Fruit fly (Drosophila melanogaster): Measurements from ENCODE around the gene narya.

Gene narya

DNA sequence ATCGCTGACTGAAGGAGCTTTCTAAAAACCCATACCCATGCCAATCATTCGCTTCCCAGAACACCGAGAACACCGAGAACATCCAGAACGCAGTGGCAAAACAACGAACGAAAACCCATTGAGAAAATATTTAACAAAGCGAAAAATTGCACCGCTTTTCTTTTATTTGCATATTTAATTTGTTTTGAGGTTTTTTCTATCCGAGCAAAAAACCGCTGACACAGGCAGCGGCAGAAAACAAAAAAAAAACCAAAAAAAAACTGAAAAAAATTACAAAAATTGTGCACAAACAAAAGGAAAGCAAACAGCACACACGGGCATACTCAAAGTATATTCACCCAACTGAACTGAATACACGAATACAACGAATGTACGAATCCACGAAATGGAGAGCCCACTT lies 13.2 kb upstream of the narya start:
- TF ChIP-seq fd102C (GFP tag; optimal IDR thresholded peaks at IDR 0.05) (no peak), CG1792 (GFP tag; optimal IDR thresholded peaks at IDR 0.05) (no peak), Gsc (GFP tag; IDR thresholded peaks at IDR 0.05) (no peak), H15 (GFP tag; IDR thresholded peaks at IDR 0.05) (no peak)

dm6 chrX:19479134-19479533 lies 4.3 kb downstream of the narya start, which contains the start of gene CG32533:
Gene CG32533, minus strand, starts transcription at chrX:19479411.
- TF ChIP-seq Dref (GFP tag; IDR thresholded peaks at IDR 0.05) (peak; percentile 54), tna (GFP tag; IDR thresholded peaks at IDR 0.05; ENCODE audit: partially characterized antibody) (peak; percentile 32; the same call in 1 of the 2 replicates), Scr (GFP tag; IDR thresholded peaks at IDR 0.05; ENCODE audit: partially characterized antibody) (0 out of 2 replicates have a peak, but pooled peaks have one; percentile 8), CG6175 (GFP tag; IDR thresholded peaks at IDR 0.05) (no peak), ci (GFP tag; IDR thresholded peaks at IDR 0.05) (no peak), crp (GFP tag; optimal IDR thresholded peaks at IDR 0.05) (peak in 1 of 2 experiments; percentile 62), CG17385 (GFP tag; optimal IDR thresholded peaks at IDR 0.05) (no peak), Pdp1 (GFP tag; optimal IDR thresholded peaks at IDR 0.05) (peak in 1 of 2 experiments; percentile 43), MBD-R2 (GFP tag; IDR thresholded peaks at IDR 0.05) (peak; percentile 38; the same call in 1 of the 2 replicates), CG34224 (GFP tag; IDR thresholded peaks at IDR 0.05; ENCODE audit: partially characterized antibody) (0 out of 3 replicates have a peak, but pooled peaks have one; percentile 6), CG31365 (tag; optimal IDR thresholded peaks at IDR 0.05) (no peak), otp (GFP tag; IDR thresholded peaks at IDR 0.05) (no peak), mam (GFP tag; optimal IDR thresholded peaks at IDR 0.05) (no peak), CG8290 (GFP tag; optimal IDR thresholded peaks at IDR 0.05) (no peak), CG8290 (tag; optimal IDR thresholded peaks at IDR 0.05) (no peak), psq (GFP tag; optimal IDR thresholded peaks at IDR 0.05) (no peak), MESR4 (GFP tag; optimal IDR thresholded peaks at IDR 0.05) (peak; percentile 21), CG4854 (GFP tag; optimal IDR thresholded peaks at IDR 0.05) (no peak), bbx (GFP tag; IDR thresholded peaks at IDR 0.05; ENCODE audit: partially characterized antibody) (0 out of 2 replicates have a peak, but pooled peaks have one; percentile 13), ro (GFP tag; IDR thresholded peaks at IDR 0.05) (no peak), CG12219 (GFP tag; optimal IDR thresholded peaks at IDR 0.05) (no peak), repo (GFP tag; optimal IDR thresholded peaks at IDR 0.05) (no peak), Poxn (GFP tag; IDR thresholded peaks at IDR 0.05) (no peak), CTCF (GFP tag; optimal IDR thresholded peaks at IDR 0.05) (no peak), Fer2 (tag; optimal IDR thresholded peaks at IDR 0.05) (no peak), CG12391 (tag; optimal IDR thresholded peaks at IDR 0.05) (no peak), CG13287 (GFP tag; IDR thresholded peaks at IDR 0.05; ENCODE audit: partially characterized antibody) (peak; percentile 9; the same call in 1 of the 2 replicates), CG15011 (GFP tag; optimal IDR thresholded peaks at IDR 0.05) (no peak), dpn (GFP tag; optimal IDR thresholded peaks at IDR 0.05) (no peak), sug (tag; optimal IDR thresholded peaks at IDR 0.05) (no peak), CG33557 (GFP tag; optimal IDR thresholded peaks at IDR 0.05) (no peak), CG6791 (GFP tag; IDR thresholded peaks at IDR 0.05; ENCODE audit: partially characterized antibody) (no peak), CG4360 (GFP tag; IDR thresholded peaks at IDR 0.05) (no peak)

dm6 chrX:19479869-19480326 lies 5.0 kb downstream of the narya start, which contains the start of the genes Naa15-16 and mRpS14:
Gene Naa15-16, plus strand, starts transcription at chrX:19479984.
Gene mRpS14, minus strand, starts transcription at chrX:19480238.
- TF ChIP-seq knrl (GFP tag; IDR thresholded peaks at IDR 0.05; ENCODE audit: partially characterized antibody): 0 out of 3 replicates have a peak, but pooled peaks have one; percentile 19
- 0 out of 4 replicates have a peak, but pooled peaks have one; percentile 40 for TF ChIP-seq Dll (GFP tag; IDR thresholded peaks at IDR 0.05; ENCODE audit: partially characterized antibody)
- peak; percentile 75 for TF ChIP-seq HLH4C (GFP tag; IDR thresholded peaks at IDR 0.05; ENCODE audit: partially characterized antibody)
- peak; percentile 61; the same call in 2 of the 3 replicates for TF ChIP-seq CG6791 (GFP tag; IDR thresholded peaks at IDR 0.05; ENCODE audit: partially characterized antibody)
- peak; percentile 29; the same call in 1 of the 2 replicates for TF ChIP-seq hbn (GFP tag; IDR thresholded peaks at IDR 0.05; ENCODE audit: partially characterized antibody)
- peak; percentile 47; the same call in 2 of the 3 replicates for TF ChIP-seq CG16813 (GFP tag; IDR thresholded peaks at IDR 0.05; ENCODE audit: partially characterized antibody)
- TF ChIP-seq MBD-R2 (GFP tag; IDR thresholded peaks at IDR 0.05): peak; percentile 72
- peak; percentile 33 for TF ChIP-seq Ets97D (GFP tag; optimal IDR thresholded peaks at IDR 0.05)
- 0 out of 2 replicates have a peak, but pooled peaks have one; percentile 31 for TF ChIP-seq sna (GFP tag; IDR thresholded peaks at IDR 0.05; ENCODE audit: partially characterized antibody)
- peak; percentile 68 for TF ChIP-seq Sry-δ (GFP tag; optimal IDR thresholded peaks at IDR 0.05)
- TF ChIP-seq CG9797 (GFP tag; optimal IDR thresholded peaks at IDR 0.05): peak; percentile 28
- no peak for TF ChIP-seq sens (GFP tag)
- peak; percentile 79 for TF ChIP-seq CG7357 (GFP tag; IDR thresholded peaks at IDR 0.05)
- TF ChIP-seq CG8944 (GFP tag; optimal IDR thresholded peaks at IDR 0.05): no peak
